Worm (Caenorhabditis elegans) whole organism, mixed stage, embryonic: Measurements from ENCODE around the gene gpx-4.

Source experiments
- blmp-1 ChIP-seq: fragments of 150-350 bp; optimal IDR thresholded peaks from 2 replicates; lab custom pipeline; 2014; ENCODE audit warnings: missing biosample characterization, missing genetic modification characterization
- ceh-39 ChIP-seq: fragments of 150-350 bp; optimal IDR thresholded peaks from 2 replicates; lab custom pipeline; 2014; ENCODE audit warnings: missing biosample characterization, missing genetic modification characterization
- ceh-43 ChIP-seq: fragments of 200-800 bp; sonication (Bioruptor generic); optimal IDR thresholded peaks from 2 replicates; lab custom pipeline; 2018; ENCODE audit warnings: mild to moderate bottlenecking, missing genetic modification characterization, moderate library complexity, missing compliant biosample characterization
- ceh-83 ChIP-seq: fragments of 200-800 bp; sonication (Bioruptor generic); optimal IDR thresholded peaks from 2 replicates; lab custom pipeline; 2018; ENCODE audit warnings: mild to moderate bottlenecking, missing genetic modification characterization, missing compliant biosample characterization
- ces-1 ChIP-seq: fragments of 150-350 bp; optimal IDR thresholded peaks from 2 replicates; lab custom pipeline; 2014; ENCODE audit warnings: missing biosample characterization, missing genetic modification reagents, missing genetic modification characterization
- cnd-1 ChIP-seq: fragments of 200-800 bp; sonication (Bioruptor generic); optimal IDR thresholded peaks from 2 replicates; lab custom pipeline; 2018; ENCODE audit warnings: mild to moderate bottlenecking, missing genetic modification characterization, missing compliant biosample characterization
- drap-1 ChIP-seq: fragments of 200-800 bp; sonication (Bioruptor generic); optimal IDR thresholded peaks from 3 replicates; lab custom pipeline; 2018; ENCODE audit warnings: mild to moderate bottlenecking, missing genetic modification characterization, missing compliant biosample characterization
- elt-1 ChIP-seq: sonication (generic microtip); optimal IDR thresholded peaks from 2 replicates; lab custom pipeline; 2017; ENCODE audit warnings: missing genetic modification characterization, mild to moderate bottlenecking, missing compliant biosample characterization, antibody characterized with exemption, moderate library complexity, borderline replicate concordance; ENCODE audit not compliant: insufficient read depth
- elt-3 ChIP-seq: fragments of 150-350 bp; optimal IDR thresholded peaks from 2 replicates; lab custom pipeline; 2014; ENCODE audit warnings: missing biosample characterization, missing genetic modification characterization
- flh-1 ChIP-seq: fragments of 200-800 bp; sonication (Bioruptor generic); optimal IDR thresholded peaks from 2 replicates; lab custom pipeline; 2018; ENCODE audit warnings: mild to moderate bottlenecking, missing genetic modification characterization, moderate library complexity, missing compliant biosample characterization
- ham-2 ChIP-seq: fragments of 200-800 bp; sonication (Bioruptor generic); optimal IDR thresholded peaks from 2 replicates; lab custom pipeline; 2018; ENCODE audit warnings: mild to moderate bottlenecking, missing genetic modification characterization, missing compliant biosample characterization
- hlh-1 ChIP-seq: fragments of 150-350 bp; optimal IDR thresholded peaks from 2 replicates; lab custom pipeline; 2014; ENCODE audit warnings: missing biosample characterization, missing genetic modification reagents, missing genetic modification characterization
- lin-13 ChIP-seq: fragments of 150-350 bp; optimal IDR thresholded peaks from 2 replicates; lab custom pipeline; 2014; ENCODE audit warnings: missing biosample characterization, missing genetic modification characterization
- lin-32 ChIP-seq: fragments of 200-800 bp; sonication (Bioruptor generic); optimal IDR thresholded peaks from 2 replicates; lab custom pipeline; 2018; ENCODE audit warnings: mild to moderate bottlenecking, missing genetic modification characterization, missing compliant biosample characterization
- lsy-2 ChIP-seq: fragments of 150-350 bp; optimal IDR thresholded peaks from 2 replicates; lab custom pipeline; 2014; ENCODE audit warnings: missing biosample characterization, missing genetic modification characterization
- mab-5 ChIP-seq: fragments of 150-350 bp; optimal IDR thresholded peaks from 2 replicates; lab custom pipeline; 2014; ENCODE audit warnings: missing biosample characterization, missing genetic modification characterization
- mep-1 ChIP-seq: fragments of 150-350 bp; optimal IDR thresholded peaks from 2 replicates; lab custom pipeline; 2017; ENCODE audit warnings: missing biosample characterization, missing genetic modification reagents, missing genetic modification characterization, inconsistent platforms
- mls-2 ChIP-seq: sonication (generic microtip); optimal IDR thresholded peaks from 2 replicates; lab custom pipeline; 2016; ENCODE audit warnings: mild to moderate bottlenecking, missing genetic modification characterization, moderate library complexity, missing compliant biosample characterization
- nhr-12 ChIP-seq: fragments of 150-350 bp; optimal IDR thresholded peaks from 2 replicates; lab custom pipeline; 2014; ENCODE audit warnings: missing biosample characterization, missing genetic modification characterization
- nhr-237 ChIP-seq: fragments of 150-350 bp; optimal IDR thresholded peaks from 2 replicates; lab custom pipeline; 2014; ENCODE audit warnings: missing biosample characterization, missing genetic modification characterization
- nhr-76 ChIP-seq: sonication (generic microtip); optimal IDR thresholded peaks from 2 replicates; lab custom pipeline; 2017; ENCODE audit warnings: missing biosample characterization, missing genetic modification characterization
- sptf-1 ChIP-seq: sonication (generic microtip); optimal IDR thresholded peaks from 2 replicates; lab custom pipeline; 2017; ENCODE audit warnings: mild to moderate bottlenecking, missing genetic modification characterization, moderate library complexity, missing compliant biosample characterization
- tbx-8 ChIP-seq: fragments of 200-800 bp; sonication (Bioruptor generic); optimal IDR thresholded peaks from 2 replicates; lab custom pipeline; 2018; ENCODE audit warnings: mild to moderate bottlenecking, missing genetic modification characterization, moderate library complexity, missing compliant biosample characterization
- unc-120 ChIP-seq: sonication (generic microtip); optimal IDR thresholded peaks from 2 replicates; lab custom pipeline; 2017; ENCODE audit warnings: missing genetic modification characterization, missing compliant biosample characterization; ENCODE audit not compliant: poor library complexity, severe bottlenecking
- unc-39 ChIP-seq: fragments of 150-350 bp; optimal IDR thresholded peaks from 2 replicates; lab custom pipeline; 2014; ENCODE audit warnings: missing biosample characterization, missing genetic modification characterization
- unc-62 ChIP-seq: fragments of 150-350 bp; optimal IDR thresholded peaks from 2 replicates; lab custom pipeline; 2014; ENCODE audit warnings: missing biosample characterization, missing genetic modification reagents, missing genetic modification characterization
- zip-8 ChIP-seq: fragments of 150-350 bp; optimal IDR thresholded peaks from 2 replicates; lab custom pipeline; 2014; ENCODE audit warnings: missing biosample characterization, missing genetic modification characterization

Gene gpx-4

ce11 chrIV:2666586-2667100 lies 8.2 kb downstream of the gpx-4 start, which contains the start of gene Y69A2AR.1:
TSS of gene Y69A2AR.1 (plus strand) at chrIV:2667050.
- TF ChIP-seq mab-5 (tag; lab: Kevin White, UChicago) (no peak), sptf-1 (no peak), lin-13 (tag; lab: Kevin White, UChicago) (no peak), ceh-43 (GFP tag; lab: Kevin White, UChicago) (no peak), flh-1 (GFP tag; lab: Kevin White, UChicago) (no peak), unc-62 (GFP tag; lab: Kevin White, UChicago) (no peak), ces-1 (GFP tag; lab: Kevin White, UChicago) (peak; percentile 2), lsy-2 (tag; lab: Kevin White, UChicago) (peak; percentile 93)
- TF ChIP-seq, all 35 proteins: peak for 2

ce11 chrIV:2666127-2666526 lies 8.7 kb downstream of the gpx-4 start:
- peak; percentile 58 for TF ChIP-seq mep-1 (tag; lab: Kevin White, UChicago)
- no peak for TF ChIP-seq mab-5 (tag; lab: Kevin White, UChicago)
- TF ChIP-seq, all 35 proteins: peak for 1

ce11 chrIV:2665388-2665978 lies 9.3 kb downstream of the gpx-4 start:
- TF ChIP-seq zip-8 (tag; lab: Kevin White, UChicago) = no peak
- TF ChIP-seq ham-2 = no peak
- no peak for TF ChIP-seq nhr-12
- TF ChIP-seq unc-62 (GFP tag; lab: Kevin White, UChicago) = peak; percentile 38
- TF ChIP-seq unc-120 = peak; percentile 84
- no peak for TF ChIP-seq nhr-76
- no peak for TF ChIP-seq blmp-1 (tag; lab: Kevin White, UChicago)
- TF ChIP-seq nhr-237 (tag; lab: Kevin White, UChicago) = no peak
- no peak for TF ChIP-seq mep-1 (tag; lab: Kevin White, UChicago)
- TF ChIP-seq lin-13 (tag; lab: Kevin White, UChicago) = no peak
- no peak for TF ChIP-seq drap-1 (GFP tag; lab: Kevin White, UChicago)
- TF ChIP-seq mls-2 = no peak
- peak; percentile 97 for TF ChIP-seq hlh-1
- TF ChIP-seq unc-39 = no peak
- TF ChIP-seq ceh-43 (GFP tag; lab: Kevin White, UChicago) = no peak
- no peak for TF ChIP-seq elt-3 (tag; lab: Kevin White, UChicago)
- no peak for TF ChIP-seq ceh-39
- TF ChIP-seq, all 35 proteins: peak for 3

ce11 chrIV:2664901-2665201 lies 10.0 kb downstream of the gpx-4 start:
- TF ChIP-seq lin-32 = no peak
- no peak for TF ChIP-seq tbx-8
- no peak for TF ChIP-seq flh-1 (GFP tag; lab: Kevin White, UChicago)
- TF ChIP-seq ceh-39 = no peak
- no peak for TF ChIP-seq cnd-1 (tag; lab: Kevin White, UChicago)
- no peak for TF ChIP-seq unc-39
- no peak for TF ChIP-seq sptf-1
- no peak for TF ChIP-seq blmp-1 (tag; lab: Kevin White, UChicago)
- TF ChIP-seq elt-1 (tag; lab: Kevin White, UChicago) = no peak
- no peak for TF ChIP-seq nhr-237 (tag; lab: Kevin White, UChicago)
- no peak for TF ChIP-seq elt-3 (tag; lab: Kevin White, UChicago)
- no peak for TF ChIP-seq mls-2
- no peak for TF ChIP-seq nhr-12

ce11 chrIV:2663953-2664900 lies 10.6 kb downstream of the gpx-4 start, which contains the start of gene Y69A2AR.31:
TSS of gene Y69A2AR.31 (minus strand) at chrIV:2664003.
- TF ChIP-seq hlh-1 (no peak), lin-32 (no peak), ceh-43 (GFP tag; lab: Kevin White, UChicago) (no peak), mab-5 (tag; lab: Kevin White, UChicago) (no peak), unc-120 (no peak), tbx-8 (no peak), ceh-83 (GFP tag; lab: Kevin White, UChicago) (no peak), drap-1 (GFP tag; lab: Kevin White, UChicago) (no peak), ces-1 (GFP tag; lab: Kevin White, UChicago) (peak; percentile 14)
